Worm (Caenorhabditis elegans) whole organism, midembryonic: ENCODE data around the gene F42G2.7.

ENCODE experiments used
- T22C8.4 ChIP-seq: fragments of 200-800 bp; sonication (Bioruptor generic); IDR thresholded peaks from 2 replicates; pipeline ENCODE4 v1.3.6; 2022; ENCODE audit warnings: missing genetic modification characterization, missing compliant biosample characterization
- cog-1 ChIP-seq: sonication (generic microtip); optimal IDR thresholded peaks from 2 replicates; lab custom pipeline; 2016; ENCODE audit warnings: missing genetic modification characterization, missing compliant biosample characterization
- flt-1 ChIP-seq: fragments of 200-800 bp; sonication (Bioruptor generic); IDR thresholded peaks from 2 replicates; pipeline ENCODE4 v1.3.6; 2022; ENCODE audit warnings: missing genetic modification characterization, missing compliant biosample characterization
- klf-2 ChIP-seq: fragments of 200-800 bp; sonication (Bioruptor generic); conservative IDR thresholded peaks from 2 replicates; pipeline ENCODE4 v1.3.6; 2022; ENCODE audit warnings: missing genetic modification reagents, missing genetic modification characterization, missing compliant biosample characterization
- med-1 ChIP-seq: sonication (generic microtip); optimal IDR thresholded peaks from 2 replicates; lab custom pipeline; 2017; ENCODE audit warnings: missing genetic modification characterization, mild to moderate bottlenecking, missing compliant biosample characterization, antibody characterized with exemption, missing genetic modification reagents; ENCODE audit not compliant: insufficient read depth
- ref-1 ChIP-seq: fragments of 200-800 bp; sonication (Bioruptor generic); conservative IDR thresholded peaks from 2 replicates; pipeline ENCODE4 v1.3.6; 2022; ENCODE audit warnings: missing genetic modification reagents, missing genetic modification characterization, missing compliant biosample characterization
- tab-1 ChIP-seq: fragments of 200-800 bp; sonication (Bioruptor generic); IDR thresholded peaks from 2 replicates; pipeline ENCODE4 v1.3.6; 2022; ENCODE audit warnings: missing genetic modification characterization, missing compliant biosample characterization
- ztf-23 ChIP-seq: fragments of 200-800 bp; sonication (Bioruptor generic); IDR thresholded peaks from 2 replicates; pipeline ENCODE4 v1.3.6; 2022; ENCODE audit warnings: missing genetic modification reagents, missing genetic modification characterization, missing compliant biosample characterization
- ztf-29 ChIP-seq: fragments of 200-800 bp; sonication (Bioruptor generic); IDR thresholded peaks from 2 replicates; pipeline ENCODE4 v1.3.6; 2022; ENCODE audit warnings: missing genetic modification reagents, missing genetic modification characterization, missing compliant biosample characterization

ce11 chrII:2412649-2413048, 5.3 kb upstream of the F42G2.7 start, which contains the start of gene fbxa-182:
- TF ChIP-seq klf-2 (no peak), cog-1 (tag; lab: Kevin White, UChicago) (no peak), flt-1 (GFP tag; lab: Robert Waterston, UW) (no peak), T22C8.4 (GFP tag; lab: Robert Waterston, UW) (no peak), med-1 (GFP tag; lab: Kevin White, UChicago) (no peak), ztf-23 (no peak), ztf-29 (GFP tag; lab: Robert Waterston, UW) (no peak), ref-1 (no peak), tab-1 (GFP tag; lab: Robert Waterston, UW) (no peak)
